Worm (Caenorhabditis elegans) whole organism, mixed stage, embryonic: ENCODE data around the gene rop-1.

ENCODE experiments used
- hlh-1 ChIP-seq: fragments of 150-350 bp; optimal IDR thresholded peaks from 2 replicates; lab custom pipeline; 2014; ENCODE audit warnings: missing biosample characterization, missing genetic modification reagents, missing genetic modification characterization
- lin-13 ChIP-seq: fragments of 150-350 bp; optimal IDR thresholded peaks from 2 replicates; lab custom pipeline; 2014; ENCODE audit warnings: missing biosample characterization, missing genetic modification characterization
- lsy-2 ChIP-seq: fragments of 150-350 bp; optimal IDR thresholded peaks from 2 replicates; lab custom pipeline; 2014; ENCODE audit warnings: missing biosample characterization, missing genetic modification characterization
- nhr-12 ChIP-seq: fragments of 150-350 bp; optimal IDR thresholded peaks from 2 replicates; lab custom pipeline; 2014; ENCODE audit warnings: missing biosample characterization, missing genetic modification characterization
- nhr-237 ChIP-seq: fragments of 150-350 bp; optimal IDR thresholded peaks from 2 replicates; lab custom pipeline; 2014; ENCODE audit warnings: missing biosample characterization, missing genetic modification characterization
- nhr-28 ChIP-seq: fragments of 150-350 bp; optimal IDR thresholded peaks from 2 replicates; lab custom pipeline; 2014; ENCODE audit warnings: missing biosample characterization, missing genetic modification characterization
- pha-4 ChIP-seq: fragments of 150-350 bp; optimal IDR thresholded peaks from 2 replicates; lab custom pipeline; 2018; ENCODE audit warnings: missing biosample characterization, missing genetic modification reagents, missing genetic modification characterization
- unc-62 ChIP-seq: fragments of 150-350 bp; optimal IDR thresholded peaks from 2 replicates; lab custom pipeline; 2014; ENCODE audit warnings: missing biosample characterization, missing genetic modification reagents, missing genetic modification characterization

ce11 chrV:10237171-10237570, 17.7 kb downstream of the rop-1 start:
- TF ChIP-seq hlh-1 (tag; lab: Kevin White, UChicago) (no peak), nhr-28 (tag; lab: Kevin White, UChicago) (no peak), nhr-237 (tag; lab: Kevin White, UChicago) (no peak), pha-4 (tag; lab: Kevin White, UChicago) (no peak), unc-62 (GFP tag; lab: Kevin White, UChicago) (no peak), lin-13 (no peak), nhr-12 (tag; lab: Kevin White, UChicago) (no peak), lsy-2 (tag; lab: Kevin White, UChicago) (no peak)
